Worm (Caenorhabditis elegans) whole organism, mixed stage, embryonic: Measurements from ENCODE around the gene C34C6.3.

Experiments
- M03D4.4 ChIP-seq: sonication (generic microtip); optimal IDR thresholded peaks from 2 replicates; lab custom pipeline; 2017; ENCODE audit warnings: mild to moderate bottlenecking, missing genetic modification characterization, missing compliant biosample characterization
- bed-3 ChIP-seq: fragments of 200-800 bp; sonication (Bioruptor generic); optimal IDR thresholded peaks from 3 replicates; lab custom pipeline; 2018; ENCODE audit warnings: mild to moderate bottlenecking, missing genetic modification characterization, moderate library complexity, missing compliant biosample characterization
- blmp-1 ChIP-seq: fragments of 150-350 bp; optimal IDR thresholded peaks from 2 replicates; lab custom pipeline; 2014; ENCODE audit warnings: missing biosample characterization, missing genetic modification characterization
- ceh-39 ChIP-seq: fragments of 150-350 bp; optimal IDR thresholded peaks from 2 replicates; lab custom pipeline; 2014; ENCODE audit warnings: missing biosample characterization, missing genetic modification characterization
- ceh-43 ChIP-seq: fragments of 200-800 bp; sonication (Bioruptor generic); optimal IDR thresholded peaks from 2 replicates; lab custom pipeline; 2018; ENCODE audit warnings: mild to moderate bottlenecking, missing genetic modification characterization, moderate library complexity, missing compliant biosample characterization
- ceh-83 ChIP-seq: fragments of 200-800 bp; sonication (Bioruptor generic); optimal IDR thresholded peaks from 2 replicates; lab custom pipeline; 2018; ENCODE audit warnings: mild to moderate bottlenecking, missing genetic modification characterization, missing compliant biosample characterization
- ces-1 ChIP-seq: fragments of 150-350 bp; optimal IDR thresholded peaks from 2 replicates; lab custom pipeline; 2014; ENCODE audit warnings: missing biosample characterization, missing genetic modification reagents, missing genetic modification characterization
- cnd-1 ChIP-seq: fragments of 200-800 bp; sonication (Bioruptor generic); optimal IDR thresholded peaks from 2 replicates; lab custom pipeline; 2018; ENCODE audit warnings: mild to moderate bottlenecking, missing genetic modification characterization, missing compliant biosample characterization
- drap-1 ChIP-seq: fragments of 200-800 bp; sonication (Bioruptor generic); optimal IDR thresholded peaks from 3 replicates; lab custom pipeline; 2018; ENCODE audit warnings: mild to moderate bottlenecking, missing genetic modification characterization, missing compliant biosample characterization
- elt-1 ChIP-seq: sonication (generic microtip); optimal IDR thresholded peaks from 2 replicates; lab custom pipeline; 2017; ENCODE audit warnings: missing genetic modification characterization, mild to moderate bottlenecking, missing compliant biosample characterization, antibody characterized with exemption, moderate library complexity, borderline replicate concordance; ENCODE audit not compliant: insufficient read depth
- elt-3 ChIP-seq: fragments of 150-350 bp; optimal IDR thresholded peaks from 2 replicates; lab custom pipeline; 2014; ENCODE audit warnings: missing biosample characterization, missing genetic modification characterization
- ham-2 ChIP-seq: fragments of 200-800 bp; sonication (Bioruptor generic); optimal IDR thresholded peaks from 2 replicates; lab custom pipeline; 2018; ENCODE audit warnings: mild to moderate bottlenecking, missing genetic modification characterization, missing compliant biosample characterization
- hlh-1 ChIP-seq: fragments of 150-350 bp; optimal IDR thresholded peaks from 2 replicates; lab custom pipeline; 2014; ENCODE audit warnings: missing biosample characterization, missing genetic modification reagents, missing genetic modification characterization
- lin-13 ChIP-seq: fragments of 150-350 bp; optimal IDR thresholded peaks from 2 replicates; lab custom pipeline; 2014; ENCODE audit warnings: missing biosample characterization, missing genetic modification characterization
- lsy-2 ChIP-seq: fragments of 150-350 bp; optimal IDR thresholded peaks from 2 replicates; lab custom pipeline; 2014; ENCODE audit warnings: missing biosample characterization, missing genetic modification characterization
- mep-1 ChIP-seq: fragments of 150-350 bp; optimal IDR thresholded peaks from 2 replicates; lab custom pipeline; 2017; ENCODE audit warnings: missing biosample characterization, missing genetic modification reagents, missing genetic modification characterization, inconsistent platforms
- mls-2 ChIP-seq: sonication (generic microtip); optimal IDR thresholded peaks from 2 replicates; lab custom pipeline; 2016; ENCODE audit warnings: mild to moderate bottlenecking, missing genetic modification characterization, moderate library complexity, missing compliant biosample characterization
- nhr-12 ChIP-seq: fragments of 150-350 bp; optimal IDR thresholded peaks from 2 replicates; lab custom pipeline; 2014; ENCODE audit warnings: missing biosample characterization, missing genetic modification characterization
- nhr-2 ChIP-seq: fragments of 150-350 bp; optimal IDR thresholded peaks from 2 replicates; lab custom pipeline; 2014; ENCODE audit warnings: missing biosample characterization, missing genetic modification characterization
- nhr-237 ChIP-seq: fragments of 150-350 bp; optimal IDR thresholded peaks from 2 replicates; lab custom pipeline; 2014; ENCODE audit warnings: missing biosample characterization, missing genetic modification characterization
- nhr-28 ChIP-seq: fragments of 150-350 bp; optimal IDR thresholded peaks from 2 replicates; lab custom pipeline; 2014; ENCODE audit warnings: missing biosample characterization, missing genetic modification characterization
- nhr-76 ChIP-seq: sonication (generic microtip); optimal IDR thresholded peaks from 2 replicates; lab custom pipeline; 2017; ENCODE audit warnings: missing biosample characterization, missing genetic modification characterization
- pha-4 ChIP-seq: fragments of 150-350 bp; optimal IDR thresholded peaks from 2 replicates; lab custom pipeline; 2018; ENCODE audit warnings: missing biosample characterization, missing genetic modification reagents, missing genetic modification characterization
- snpc-4 ChIP-seq: fragments of 150-350 bp; optimal IDR thresholded peaks from 2 replicates; lab custom pipeline; 2014; ENCODE audit warnings: missing biosample characterization, missing genetic modification characterization
- sptf-1 ChIP-seq: sonication (generic microtip); optimal IDR thresholded peaks from 2 replicates; lab custom pipeline; 2017; ENCODE audit warnings: mild to moderate bottlenecking, missing genetic modification characterization, moderate library complexity, missing compliant biosample characterization
- tbx-8 ChIP-seq: fragments of 200-800 bp; sonication (Bioruptor generic); optimal IDR thresholded peaks from 2 replicates; lab custom pipeline; 2018; ENCODE audit warnings: mild to moderate bottlenecking, missing genetic modification characterization, moderate library complexity, missing compliant biosample characterization
- unc-120 ChIP-seq: sonication (generic microtip); optimal IDR thresholded peaks from 2 replicates; lab custom pipeline; 2017; ENCODE audit warnings: missing genetic modification characterization, missing compliant biosample characterization; ENCODE audit not compliant: poor library complexity, severe bottlenecking
- unc-39 ChIP-seq: fragments of 150-350 bp; optimal IDR thresholded peaks from 2 replicates; lab custom pipeline; 2014; ENCODE audit warnings: missing biosample characterization, missing genetic modification characterization
- unc-62 ChIP-seq: fragments of 150-350 bp; optimal IDR thresholded peaks from 2 replicates; lab custom pipeline; 2014; ENCODE audit warnings: missing biosample characterization, missing genetic modification reagents, missing genetic modification characterization
- ztf-11 ChIP-seq: fragments of 150-350 bp; optimal IDR thresholded peaks from 2 replicates; lab custom pipeline; 2014; ENCODE audit warnings: missing biosample characterization, missing genetic modification characterization

The C34C6.3 gene

DNA sequence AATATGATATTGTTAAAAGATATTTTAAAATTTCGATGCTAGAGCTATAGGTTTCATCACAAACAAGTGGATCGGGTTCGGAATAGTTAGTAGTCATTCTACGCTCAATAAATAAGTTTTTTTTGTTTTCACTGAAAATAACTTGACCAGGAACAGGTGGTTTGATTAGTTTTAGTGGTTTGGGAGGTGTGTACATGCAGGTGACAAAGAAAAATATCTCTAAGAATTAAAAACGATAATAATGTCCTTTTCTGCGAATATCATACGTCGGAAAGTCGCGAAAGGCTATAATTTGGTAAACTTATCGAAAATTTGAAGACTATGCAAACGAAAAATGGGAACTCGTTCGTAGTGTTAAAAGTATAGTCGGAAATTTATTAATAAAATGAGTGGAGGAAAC, 18.6 kb downstream of the C34C6.3 start, which contains the start of gene srg-15:
TSS of gene srg-15 (minus strand) at position 101 of the 400 bp plus-strand sequence.
- TF ChIP-seq nhr-28 (tag; lab: Kevin White, UChicago): no peak
- TF ChIP-seq M03D4.4 (tag; lab: Kevin White, UChicago): no peak
- no peak for TF ChIP-seq unc-39 (tag; lab: Kevin White, UChicago)
- no peak for TF ChIP-seq bed-3 (GFP tag; lab: Kevin White, UChicago)
- TF ChIP-seq ceh-39 (tag; lab: Kevin White, UChicago): no peak
- TF ChIP-seq lsy-2 (tag; lab: Kevin White, UChicago): no peak
- no peak for TF ChIP-seq unc-62
- TF ChIP-seq unc-120: no peak
- no peak for TF ChIP-seq lin-13 (tag; lab: Kevin White, UChicago)
- TF ChIP-seq ztf-11 (tag; lab: Kevin White, UChicago): no peak
- no peak for TF ChIP-seq mep-1 (tag; lab: Kevin White, UChicago)
- no peak for TF ChIP-seq pha-4 (tag; lab: Kevin White, UChicago)
- TF ChIP-seq nhr-2 (tag; lab: Kevin White, UChicago): no peak
- TF ChIP-seq nhr-76 (tag; lab: Kevin White, UChicago): no peak
- no peak for TF ChIP-seq elt-3 (tag; lab: Kevin White, UChicago)

DNA sequence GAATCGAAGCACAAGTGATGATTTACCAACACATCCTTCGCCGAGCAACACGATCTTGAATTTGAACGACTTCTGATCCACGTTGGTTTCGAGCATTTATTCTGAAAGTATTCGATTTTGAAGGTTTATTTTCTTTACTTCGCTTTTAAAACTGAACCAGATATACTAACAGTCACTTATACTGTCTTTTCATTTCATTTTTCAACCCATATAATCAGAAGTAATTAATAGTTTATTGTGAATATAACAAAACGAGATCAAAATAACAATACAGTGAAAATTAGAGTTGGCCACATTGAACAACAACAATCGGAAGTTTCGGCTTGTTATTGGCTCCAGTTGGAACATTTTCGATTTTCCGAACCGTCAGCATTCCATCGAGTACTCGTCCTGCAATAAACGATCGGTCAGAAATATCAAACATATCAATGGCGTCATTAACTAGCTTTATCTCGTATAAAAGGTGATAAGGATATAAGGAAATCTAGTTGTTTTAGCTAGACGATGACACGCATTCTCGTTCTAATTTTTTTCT, 23.3 kb downstream of the C34C6.3 start, which contains the start of the genes rab-21 and T01B7.13:
TSS of gene rab-21 (minus strand) at position 101 of the 535 bp plus-strand sequence.
TSS of gene T01B7.13 (plus strand) at position 485 of the 535 bp plus-strand sequence.
- no peak for TF ChIP-seq unc-39 (tag; lab: Kevin White, UChicago)
- no peak for TF ChIP-seq hlh-1 (tag; lab: Kevin White, UChicago)
- no peak for TF ChIP-seq ham-2 (GFP tag; lab: Kevin White, UChicago)
- no peak for TF ChIP-seq pha-4 (tag; lab: Kevin White, UChicago)
- TF ChIP-seq nhr-76 (tag; lab: Kevin White, UChicago): no peak
- TF ChIP-seq sptf-1 (tag; lab: Kevin White, UChicago): no peak
- TF ChIP-seq, all 35 proteins: peak for 0

DNA sequence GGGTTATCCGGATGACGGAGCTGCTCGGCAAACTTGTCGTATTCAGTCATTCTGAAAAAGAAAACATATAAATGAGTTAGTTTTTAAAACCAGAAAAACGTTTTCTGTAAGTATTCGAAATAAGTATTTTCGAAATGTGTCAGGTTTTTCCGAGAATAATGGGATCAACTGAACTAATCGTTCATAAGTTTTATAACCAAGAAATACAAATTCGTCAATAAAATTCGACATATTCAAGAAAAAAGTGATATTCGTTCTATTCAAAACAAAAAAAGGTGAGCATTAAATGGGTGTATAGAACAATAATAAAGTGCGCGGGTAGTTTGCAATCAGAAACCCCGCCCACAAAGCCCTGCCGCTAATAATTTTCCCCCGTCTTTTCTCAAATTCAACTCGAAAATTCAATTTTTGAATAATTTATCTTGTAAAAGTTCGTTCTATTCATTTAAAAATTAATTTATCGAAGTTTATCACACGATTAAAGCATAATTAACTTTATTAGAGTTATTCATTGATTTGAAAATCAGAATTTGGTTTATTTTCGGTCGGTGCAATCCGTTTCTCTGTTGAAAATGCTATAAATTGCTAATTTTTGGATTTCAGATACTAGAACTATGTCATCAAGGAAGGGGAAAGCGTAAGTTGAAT, 24.6 kb downstream of the C34C6.3 start, which contains the start of the genes cyn-11 and T01B7.5:
TSS of gene cyn-11 (minus strand) at position 51 of the 648 bp plus-strand sequence.
TSS of gene T01B7.5 (plus strand) at position 598 of the 648 bp plus-strand sequence.
- no peak for TF ChIP-seq unc-62
- TF ChIP-seq M03D4.4 (tag; lab: Kevin White, UChicago): peak; percentile 43
- peak; percentile 17 for TF ChIP-seq hlh-1 (tag; lab: Kevin White, UChicago)
- TF ChIP-seq ceh-43 (GFP tag; lab: Kevin White, UChicago): peak; percentile 48
- TF ChIP-seq ceh-83: no peak
- no peak for TF ChIP-seq lin-13 (tag; lab: Kevin White, UChicago)
- TF ChIP-seq ceh-39 (tag; lab: Kevin White, UChicago): no peak
- no peak for TF ChIP-seq blmp-1 (tag; lab: Kevin White, UChicago)
- no peak for TF ChIP-seq drap-1 (GFP tag; lab: Kevin White, UChicago)
- TF ChIP-seq nhr-237 (tag; lab: Kevin White, UChicago): no peak
- TF ChIP-seq nhr-28 (tag; lab: Kevin White, UChicago): no peak
- peak; percentile 34 for TF ChIP-seq unc-120
- TF ChIP-seq nhr-12 (tag; lab: Kevin White, UChicago): no peak
- peak; percentile 62 for TF ChIP-seq ces-1 (GFP tag; lab: Kevin White, UChicago)
- TF ChIP-seq mep-1 (tag; lab: Kevin White, UChicago): peak; percentile 81
- peak; percentile 31 for TF ChIP-seq cnd-1 (tag; lab: Kevin White, UChicago)
- TF ChIP-seq ztf-11 (tag; lab: Kevin White, UChicago): no peak
- TF ChIP-seq mls-2 (tag; lab: Kevin White, UChicago): no peak
- peak; percentile 49 for TF ChIP-seq lsy-2 (tag; lab: Kevin White, UChicago)
- peak; percentile 47 for TF ChIP-seq elt-1 (tag; lab: Kevin White, UChicago)
- no peak for TF ChIP-seq sptf-1 (tag; lab: Kevin White, UChicago)
- TF ChIP-seq tbx-8 (GFP tag; lab: Kevin White, UChicago): no peak
- no peak for TF ChIP-seq snpc-4 (tag; lab: Kevin White, UChicago)
- no peak for TF ChIP-seq elt-3 (tag; lab: Kevin White, UChicago)
- TF ChIP-seq nhr-76 (tag; lab: Kevin White, UChicago): no peak
- peak; percentile 34 for TF ChIP-seq ham-2 (GFP tag; lab: Kevin White, UChicago)

DNA sequence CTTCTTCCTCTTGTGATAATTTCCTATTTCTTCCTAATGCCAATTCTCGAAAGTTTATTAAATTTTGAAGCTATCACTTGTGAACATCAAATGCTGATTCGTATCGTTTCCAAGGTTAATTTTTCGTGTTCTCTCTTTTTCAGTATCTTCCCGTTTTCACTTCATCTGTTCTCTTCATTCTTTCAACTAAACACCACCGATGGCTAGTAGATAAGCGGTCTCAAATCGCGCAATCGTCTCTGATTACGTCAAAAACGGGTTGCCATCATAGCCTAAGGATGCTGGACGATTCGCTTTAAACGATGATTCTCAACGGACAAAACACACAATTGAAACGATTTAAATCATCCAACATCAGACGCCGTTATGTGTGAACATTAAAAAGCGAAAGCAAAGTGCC, 25.9 kb downstream of the C34C6.3 start:
- TF ChIP-seq elt-1 (tag; lab: Kevin White, UChicago): peak; percentile 64
- TF ChIP-seq ceh-43 (GFP tag; lab: Kevin White, UChicago): no peak
